Worm (Caenorhabditis elegans): ENCODE measurements around the gene srg-65.

ce11 chrV:5484866-5485265 lies at the start of gene srg-65:
- TF ChIP-seq skn-1 (tag; optimal IDR thresholded peaks at IDR 0.05): no peak
- TF ChIP-seq mdl-1 (tag; optimal IDR thresholded peaks at IDR 0.05): no peak
- TF ChIP-seq nhr-25 (tag; optimal IDR thresholded peaks at IDR 0.05): no peak
- no peak for TF ChIP-seq ceh-16 (tag; optimal IDR thresholded peaks at IDR 0.05)
- TF ChIP-seq nhr-11 (tag; optimal IDR thresholded peaks at IDR 0.05): no peak
- no peak for TF ChIP-seq egl-27 (tag; optimal IDR thresholded peaks at IDR 0.05)
- no peak for TF ChIP-seq tbx-2 (tag; optimal IDR thresholded peaks at IDR 0.05)
- TF ChIP-seq zag-1 (tag; optimal IDR thresholded peaks at IDR 0.05): no peak
- TF ChIP-seq ceh-82 (tag; optimal IDR thresholded peaks at IDR 0.05): no peak
- no peak for TF ChIP-seq ztf-4 (tag; optimal IDR thresholded peaks at IDR 0.05)
- TF ChIP-seq ZK546.5 (tag; optimal IDR thresholded peaks at IDR 0.05): no peak
- TF ChIP-seq ama-1 (optimal IDR thresholded peaks at IDR 0.05): no peak
- no peak for TF ChIP-seq egl-5 (tag; optimal IDR thresholded peaks at IDR 0.05)
